Worm (Caenorhabditis elegans) whole organism, L3 larva: ENCODE data around the gene C28D4.7.
"Not testable (repeated sequence)": the region's sequence is repeated elsewhere in the genome, so short reads cannot be mapped to it uniquely, and the experiment has no call there.

Experiments
- R02D3.7 ChIP-seq: fragments of 150-350 bp; optimal IDR thresholded peaks from 2 replicates; lab custom pipeline; 2014; ENCODE audit warnings: missing biosample characterization, missing genetic modification characterization
- ZK546.5 ChIP-seq: sonication (generic microtip); optimal IDR thresholded peaks from 2 replicates; lab custom pipeline; 2017; ENCODE audit warnings: missing biosample characterization, missing genetic modification characterization
- aly-2 ChIP-seq: fragments of 150-350 bp; optimal IDR thresholded peaks from 2 replicates; lab custom pipeline; 2014; ENCODE audit warnings: missing biosample characterization, missing genetic modification characterization
- ama-1 ChIP-seq: fragments of 150-350 bp; optimal IDR thresholded peaks from 2 replicates; lab custom pipeline; 2018
- ceh-16 ChIP-seq: sonication (generic microtip); optimal IDR thresholded peaks from 2 replicates; lab custom pipeline; 2017; ENCODE audit warnings: missing biosample characterization, missing genetic modification characterization
- ceh-9 ChIP-seq: sonication (generic microtip); optimal IDR thresholded peaks from 2 replicates; lab custom pipeline; 2018; ENCODE audit warnings: missing biosample characterization, missing genetic modification characterization
- daf-12 ChIP-seq: fragments of 150-350 bp; optimal IDR thresholded peaks from 2 replicates; lab custom pipeline; 2014; ENCODE audit warnings: missing biosample characterization, missing genetic modification reagents, missing genetic modification characterization
- egl-27 ChIP-seq: sonication (generic microtip); optimal IDR thresholded peaks from 4 replicates; lab custom pipeline; 2017; ENCODE audit warnings: missing biosample characterization, missing genetic modification reagents, missing genetic modification characterization
- egl-5 ChIP-seq: fragments of 150-350 bp; optimal IDR thresholded peaks from 2 replicates; lab custom pipeline; 2017; ENCODE audit warnings: missing biosample characterization, missing genetic modification reagents, missing genetic modification characterization, inconsistent platforms
- elt-2 ChIP-seq: sonication (generic microtip); optimal IDR thresholded peaks from 2 replicates; lab custom pipeline; 2016; ENCODE audit warnings: missing genetic modification reagents, mild to moderate bottlenecking, missing genetic modification characterization, missing compliant biosample characterization
- elt-3 ChIP-seq, 3 experiments: fragments of 150-350 bp in 1 of 3; sonication (generic microtip) in 2 of 3; optimal IDR thresholded peaks; 2 replicates in 2 of 3; 4 replicates in 1 of 3; lab custom pipeline; 2014 to 2017; ENCODE audit warnings: missing biosample characterization in 3 of 3, missing genetic modification characterization in 3 of 3
- eor-1 ChIP-seq, 2 experiments: fragments of 150-350 bp; optimal IDR thresholded peaks; 2 replicates each; lab custom pipeline; 2014 to 2018; ENCODE audit warnings: missing biosample characterization in 2 of 2, missing genetic modification characterization in 2 of 2
- fos-1 ChIP-seq: fragments of 150-350 bp; optimal IDR thresholded peaks from 2 replicates; lab custom pipeline; 2014; ENCODE audit warnings: missing biosample characterization, missing genetic modification characterization
- jun-1 ChIP-seq: fragments of 150-350 bp; optimal IDR thresholded peaks from 2 replicates; lab custom pipeline; 2014; ENCODE audit warnings: missing biosample characterization, missing genetic modification reagents, missing genetic modification characterization
- lin-15B ChIP-seq: fragments of 150-350 bp; optimal IDR thresholded peaks from 2 replicates; lab custom pipeline; 2014; ENCODE audit warnings: missing biosample characterization, missing genetic modification characterization
- lsy-12 ChIP-seq: sonication (generic microtip); optimal IDR thresholded peaks from 2 replicates; lab custom pipeline; 2016; ENCODE audit warnings: mild to moderate bottlenecking, missing genetic modification characterization, missing compliant biosample characterization
- mml-1 ChIP-seq: fragments of 150-350 bp; sonication (generic microtip); optimal IDR thresholded peaks from 3 replicates; lab custom pipeline; 2014; ENCODE audit warnings: missing biosample characterization, missing genetic modification characterization
- nfya-1 ChIP-seq: sonication (generic microtip); optimal IDR thresholded peaks from 2 replicates; lab custom pipeline; 2017; ENCODE audit warnings: missing genetic modification characterization, mild to moderate bottlenecking, missing compliant biosample characterization, antibody characterized with exemption, moderate library complexity; ENCODE audit not compliant: insufficient read depth
- nhr-11 ChIP-seq: fragments of 150-350 bp; optimal IDR thresholded peaks from 2 replicates; lab custom pipeline; 2014; ENCODE audit warnings: missing biosample characterization, missing genetic modification characterization
- nhr-12 ChIP-seq: fragments of 150-350 bp; optimal IDR thresholded peaks from 2 replicates; lab custom pipeline; 2014; ENCODE audit warnings: missing biosample characterization, missing genetic modification characterization
- nhr-23 ChIP-seq: fragments of 150-350 bp; optimal IDR thresholded peaks from 2 replicates; lab custom pipeline; 2014; ENCODE audit warnings: missing biosample characterization, missing genetic modification reagents, missing genetic modification characterization
- nhr-28 ChIP-seq: fragments of 150-350 bp; optimal IDR thresholded peaks from 2 replicates; lab custom pipeline; 2014; ENCODE audit warnings: missing biosample characterization, missing genetic modification characterization
- nhr-76 ChIP-seq: fragments of 150-350 bp; sonication (generic microtip); optimal IDR thresholded peaks from 5 replicates; lab custom pipeline; 2014; ENCODE audit warnings: missing biosample characterization, missing genetic modification characterization
- pqm-1 ChIP-seq: fragments of 150-350 bp; optimal IDR thresholded peaks from 2 replicates; lab custom pipeline; 2017; ENCODE audit warnings: missing biosample characterization, missing genetic modification characterization, inconsistent platforms
- sea-2 ChIP-seq: fragments of 150-350 bp; sonication (generic microtip); optimal IDR thresholded peaks from 4 replicates; lab custom pipeline; 2014; ENCODE audit warnings: missing biosample characterization, missing genetic modification reagents, missing genetic modification characterization
- unc-39 ChIP-seq: sonication (generic microtip); optimal IDR thresholded peaks from 4 replicates; lab custom pipeline; 2017; ENCODE audit warnings: missing biosample characterization, missing genetic modification characterization
- zag-1 ChIP-seq: fragments of 150-350 bp; optimal IDR thresholded peaks from 2 replicates; lab custom pipeline; 2014; ENCODE audit warnings: missing biosample characterization, missing genetic modification characterization
- ztf-4 ChIP-seq: fragments of 150-350 bp; optimal IDR thresholded peaks from 2 replicates; lab custom pipeline; 2014; ENCODE audit warnings: missing biosample characterization, missing genetic modification characterization

C28D4.7 gene

ce11 chrIV:9746762-9747161 is 3.8 kb upstream of the C28D4.7 start, which contains the start of gene C28D4.5:
Gene C28D4.5, minus strand, starts transcription at chrIV:9746862.
- TF ChIP-seq fos-1 (tag; lab: Kevin White, UChicago), result no peak
- TF ChIP-seq ztf-4 (tag; lab: Kevin White, UChicago), result no peak

- no peak for TF ChIP-seq jun-1
- TF ChIP-seq lin-15B (tag; lab: Kevin White, UChicago), result no peak
- no peak for TF ChIP-seq nfya-1 (tag; lab: Kevin White, UChicago)
- TF ChIP-seq daf-12 (tag; lab: Kevin White, UChicago), result no peak
- TF ChIP-seq unc-39 (tag; lab: Kevin White, UChicago), result no peak
- TF ChIP-seq egl-5 (tag; lab: Kevin White, UChicago), result no peak
- TF ChIP-seq egl-27 (tag; lab: Kevin White, UChicago), result no peak
- TF ChIP-seq nhr-28, result no peak
- no peak for TF ChIP-seq nhr-76 (tag; lab: Kevin White, UChicago)
- no peak for TF ChIP-seq ztf-4 (tag; lab: Kevin White, UChicago)
- no peak for TF ChIP-seq ceh-9 (tag; lab: Kevin White, UChicago)
- no peak for TF ChIP-seq sea-2 (GFP tag; lab: Kevin White, UChicago)
- TF ChIP-seq ZK546.5 (tag; lab: Kevin White, UChicago), result no peak
- no peak for TF ChIP-seq ama-1
- TF ChIP-seq R02D3.7 (tag; lab: Kevin White, UChicago), result no peak
- no peak for TF ChIP-seq mml-1 (tag; lab: Kevin White, UChicago)
- TF ChIP-seq elt-2, result no peak
- TF ChIP-seq ceh-16 (tag; lab: Kevin White, UChicago), result no peak
Observed at ce11 chrIV:9744905-9745304, 2.0 kb upstream of the C28D4.7 start, which contains the start of gene C28D4.4. Gene C28D4.4, minus strand, starts transcription at chrIV:9745005.

- not testable (repeated sequence) for TF ChIP-seq nhr-23; lsy-12 (tag; lab: Kevin White, UChicago); ceh-16 (tag; lab: Kevin White, UChicago)
Observed at ce11 chrIV:9740851-9741549, 1.9 kb downstream of the C28D4.7 start, which contains the start of gene gln-6. Gene gln-6, minus strand, starts transcription at chrIV:9740901.

- TF ChIP-seq sea-2 (GFP tag; lab: Kevin White, UChicago) (no peak), unc-39 (tag; lab: Kevin White, UChicago) (no peak), eor-1 (tag; optimal IDR thresholded peaks at IDR 0.05; lab: Kevin White, UChicago) (no peak), aly-2 (tag; lab: Kevin White, UChicago) (no peak), daf-12 (tag; lab: Kevin White, UChicago) (no peak), elt-3 (tag; optimal IDR thresholded peaks at IDR 0.05; lab: Kevin White, UChicago) (no peak)
Observed at ce11 chrIV:9739001-9739400, 3.9 kb downstream of the C28D4.7 start.

ce11 chrIV:9738194-9738593 is 4.8 kb downstream of the C28D4.7 start, which contains the start of gene C28D4.10:
Gene C28D4.10, plus strand, starts transcription at chrIV:9738494.
- TF ChIP-seq nhr-12, result no peak
- TF ChIP-seq fos-1 (tag; lab: Kevin White, UChicago), result no peak
- no peak for TF ChIP-seq zag-1 (tag; lab: Kevin White, UChicago)
- no peak for TF ChIP-seq ZK546.5 (tag; lab: Kevin White, UChicago)
- TF ChIP-seq nfya-1 (tag; lab: Kevin White, UChicago), result no peak

- peak; percentile 65 for TF ChIP-seq elt-2
- peak; percentile 56 for TF ChIP-seq pqm-1 (tag; lab: Kevin White, UChicago)
- TF ChIP-seq nfya-1 (tag; lab: Kevin White, UChicago), result peak; percentile 13
- no peak for TF ChIP-seq nhr-11 (tag; lab: Kevin White, UChicago)
- no peak for TF ChIP-seq jun-1
Observed at ce11 chrIV:9737204-9737790, 5.7 kb downstream of the C28D4.7 start, which contains the start of gene cka-1. Gene cka-1, minus strand, starts transcription at chrIV:9737621.
